Worm (Caenorhabditis elegans): ENCODE results near the gene H38K22.9.

Gene H38K22.9

ce11 chrIII:4280215-4281173 is 43.5 kb upstream of the H38K22.9 start, which contains the start of gene sup-26:
Gene sup-26 (minus strand): TSS chrIII:4280224.
- TF ChIP-seq Y5F2A.4 (GFP tag; optimal IDR thresholded peaks at IDR 0.05): no peak
- no peak for TF ChIP-seq nhr-77 (tag; optimal IDR thresholded peaks at IDR 0.05)
- peak; percentile 87 for TF ChIP-seq set-16 (GFP tag; IDR thresholded peaks at IDR 0.05)
- no peak for TF ChIP-seq lin-29 (GFP tag; IDR thresholded peaks at IDR 0.05)
- peak; percentile 11 for TF ChIP-seq nhr-28 (tag; optimal IDR thresholded peaks at IDR 0.05)
- no peak for TF ChIP-seq ceh-44 (GFP tag; IDR thresholded peaks at IDR 0.05)
- no peak for TF ChIP-seq nhr-11 (tag; optimal IDR thresholded peaks at IDR 0.05)
- TF ChIP-seq lin-39 (tag; optimal IDR thresholded peaks at IDR 0.05): no peak
- TF ChIP-seq nhr-42 (GFP tag; IDR thresholded peaks at IDR 0.05): no peak
- no peak for TF ChIP-seq daf-8 (GFP tag; IDR thresholded peaks at IDR 0.05)
- TF ChIP-seq lin-38 (GFP tag; IDR thresholded peaks at IDR 0.05): no peak
- TF ChIP-seq vab-7 (GFP tag; IDR thresholded peaks at IDR 0.05): no peak
- TF ChIP-seq ceh-20 (GFP tag; IDR thresholded peaks at IDR 0.05): no peak
- TF ChIP-seq aha-1 (tag): peak; percentile 90
- TF ChIP-seq dpl-1 (GFP tag; optimal IDR thresholded peaks at IDR 0.05): no peak
- no peak for TF ChIP-seq T26A8.4 (GFP tag; IDR thresholded peaks at IDR 0.05)
- TF ChIP-seq ceh-82 (tag; optimal IDR thresholded peaks at IDR 0.05): no peak
- TF ChIP-seq pha-4 (GFP tag; IDR thresholded peaks at IDR 0.05): no peak
- TF ChIP-seq pha-4 (tag; optimal IDR thresholded peaks at IDR 0.05): peak; percentile 32
- TF ChIP-seq hlh-11 (tag; optimal IDR thresholded peaks at IDR 0.05): peak; percentile 41
- no peak for TF ChIP-seq duxl-1 (tag; optimal IDR thresholded peaks at IDR 0.05; ENCODE audit: poor library complexity)
- TF ChIP-seq sdz-12 (GFP tag; optimal IDR thresholded peaks at IDR 0.05): peak; percentile 20
- no peak for TF ChIP-seq nhr-237 (tag; optimal IDR thresholded peaks at IDR 0.05)
- TF ChIP-seq egl-27 (tag; optimal IDR thresholded peaks at IDR 0.05): no peak
- no peak for TF ChIP-seq F44E2.7 (GFP tag; IDR thresholded peaks at IDR 0.05)
- TF ChIP-seq saeg-2 (GFP tag; IDR thresholded peaks at IDR 0.05): no peak
- TF ChIP-seq R02D3.7 (tag; optimal IDR thresholded peaks at IDR 0.05): no peak
- peak; percentile 47 for TF ChIP-seq hlh-30 (tag; optimal IDR thresholded peaks at IDR 0.05; ENCODE audit: insufficient read depth)
- TF ChIP-seq lir-3 (tag; optimal IDR thresholded peaks at IDR 0.05): no peak
- TF ChIP-seq mes-2 (tag; optimal IDR thresholded peaks at IDR 0.05; ENCODE audit: poor library complexity, severe bottlenecking): no peak
- no peak for TF ChIP-seq spr-1 (tag; optimal IDR thresholded peaks at IDR 0.05)
- TF ChIP-seq snpc-1.2 (GFP tag; IDR thresholded peaks at IDR 0.05): no peak
- no peak for TF ChIP-seq mdl-1 (tag; optimal IDR thresholded peaks at IDR 0.05)
- no peak for TF ChIP-seq madf-9 (GFP tag; conservative IDR thresholded peaks at IDR 0.05)
- no peak for TF ChIP-seq nhr-76 (tag; optimal IDR thresholded peaks at IDR 0.05)
- no peak for TF ChIP-seq dmd-6 (GFP tag; IDR thresholded peaks at IDR 0.05)
- TF ChIP-seq skn-1 (tag; optimal IDR thresholded peaks at IDR 0.05): no peak
- no peak for TF ChIP-seq mep-1 (tag; optimal IDR thresholded peaks at IDR 0.05)
- TF ChIP-seq tag-97 (GFP tag; IDR thresholded peaks at IDR 0.05): no peak
- TF ChIP-seq snpc-4 (tag; optimal IDR thresholded peaks at IDR 0.05): no peak
- TF ChIP-seq ceh-62 (tag; optimal IDR thresholded peaks at IDR 0.05): no peak
- no peak for TF ChIP-seq ceh-32 (tag; optimal IDR thresholded peaks at IDR 0.05; ENCODE audit: poor library complexity)
- TF ChIP-seq php-3 (GFP tag; IDR thresholded peaks at IDR 0.05): no peak
- no peak for TF ChIP-seq tra-1 (GFP tag; IDR thresholded peaks at IDR 0.05)
- TF ChIP-seq ztf-11 (tag; optimal IDR thresholded peaks at IDR 0.05): no peak
- no peak for TF ChIP-seq nhr-111 (GFP tag; optimal IDR thresholded peaks at IDR 0.05)
- TF ChIP-seq F10B5.3 (tag; optimal IDR thresholded peaks at IDR 0.05): peak; percentile 29
- TF ChIP-seq F37D6.2 (tag; optimal IDR thresholded peaks at IDR 0.05): no peak
- no peak for TF ChIP-seq lim-7 (GFP tag; IDR thresholded peaks at IDR 0.05)
- TF ChIP-seq mdt-29 (GFP tag; IDR thresholded peaks at IDR 0.05): no peak
- TF ChIP-seq daf-19 (GFP tag; conservative IDR thresholded peaks at IDR 0.05): no peak

Data from whole organism, L4 larva.